Worm (Caenorhabditis elegans) whole organism, L2 larva: ENCODE data around the gene F08F1.9.
A peak's percentile ranks its signal among the peaks of the same experiment; 100 is the strongest.

Experiments
- C34F6.9 ChIP-seq: fragments of 150-350 bp; optimal IDR thresholded peaks from 2 replicates; lab custom pipeline; 2014; ENCODE audit warnings: missing biosample characterization, missing genetic modification characterization
- F13H6.1 ChIP-seq: sonication (generic microtip); optimal IDR thresholded peaks from 2 replicates; lab custom pipeline; 2016; ENCODE audit warnings: missing genetic modification characterization, missing compliant biosample characterization
- R02D3.7 ChIP-seq: fragments of 150-350 bp; optimal IDR thresholded peaks from 2 replicates; lab custom pipeline; 2014; ENCODE audit warnings: missing biosample characterization, missing genetic modification characterization
- Y55F3AM.14 ChIP-seq: fragments of 200-800 bp; sonication (Bioruptor generic); optimal IDR thresholded peaks from 2 replicates; lab custom pipeline; 2018; ENCODE audit warnings: mild to moderate bottlenecking, missing genetic modification characterization, missing compliant biosample characterization
- ZK546.5 ChIP-seq: sonication (generic microtip); optimal IDR thresholded peaks from 2 replicates; lab custom pipeline; 2017; ENCODE audit warnings: missing biosample characterization, missing genetic modification characterization
- alr-1 ChIP-seq: fragments of 150-350 bp; optimal IDR thresholded peaks from 2 replicates; lab custom pipeline; 2014; ENCODE audit warnings: missing biosample characterization, missing genetic modification characterization
- ama-1 ChIP-seq: fragments of 150-350 bp; optimal IDR thresholded peaks from 2 replicates; lab custom pipeline; 2018; ENCODE audit warnings: inconsistent platforms
- blmp-1 ChIP-seq: sonication (generic microtip); optimal IDR thresholded peaks from 2 replicates; lab custom pipeline; 2017; ENCODE audit warnings: missing genetic modification characterization, mild to moderate bottlenecking, missing compliant biosample characterization, antibody characterized with exemption, moderate library complexity; ENCODE audit not compliant: insufficient read depth
- ceh-16 ChIP-seq: fragments of 150-350 bp; optimal IDR thresholded peaks from 2 replicates; lab custom pipeline; 2014; ENCODE audit warnings: missing biosample characterization, missing genetic modification characterization
- ceh-82 ChIP-seq: fragments of 150-350 bp; optimal IDR thresholded peaks from 2 replicates; lab custom pipeline; 2014; ENCODE audit warnings: missing biosample characterization, missing genetic modification characterization
- crh-2 ChIP-seq: sonication (generic microtip); optimal IDR thresholded peaks from 2 replicates; lab custom pipeline; 2017; ENCODE audit warnings: missing biosample characterization, missing genetic modification characterization
- dmd-4 ChIP-seq: sonication (generic microtip); optimal IDR thresholded peaks from 2 replicates; lab custom pipeline; 2017; ENCODE audit warnings: missing biosample characterization, missing genetic modification characterization
- egl-27 ChIP-seq: sonication (generic microtip); optimal IDR thresholded peaks from 3 replicates; lab custom pipeline; 2017; ENCODE audit warnings: missing biosample characterization, missing genetic modification reagents, missing genetic modification characterization
- elt-1 ChIP-seq: fragments of 150-350 bp; optimal IDR thresholded peaks from 2 replicates; lab custom pipeline; 2014; ENCODE audit warnings: missing biosample characterization, missing genetic modification characterization
- elt-3 ChIP-seq: sonication (generic microtip); optimal IDR thresholded peaks from 2 replicates; lab custom pipeline; 2017; ENCODE audit warnings: missing biosample characterization, missing genetic modification characterization
- fos-1 ChIP-seq: fragments of 150-350 bp; optimal IDR thresholded peaks from 2 replicates; lab custom pipeline; 2014; ENCODE audit warnings: missing biosample characterization, missing genetic modification characterization
- gmeb-1 ChIP-seq: fragments of 150-350 bp; optimal IDR thresholded peaks from 2 replicates; lab custom pipeline; 2014; ENCODE audit warnings: missing biosample characterization, missing genetic modification characterization
- lin-11 ChIP-seq: fragments of 150-350 bp; sonication (generic microtip); optimal IDR thresholded peaks from 2 replicates; lab custom pipeline; 2014; ENCODE audit warnings: missing biosample characterization, missing genetic modification characterization, inconsistent platforms, mixed read lengths
- lin-13 ChIP-seq: fragments of 150-350 bp; optimal IDR thresholded peaks from 2 replicates; lab custom pipeline; 2014; ENCODE audit warnings: missing biosample characterization, missing genetic modification reagents, missing genetic modification characterization
- lin-39 ChIP-seq: fragments of 150-350 bp; optimal IDR thresholded peaks from 2 replicates; lab custom pipeline; 2014; ENCODE audit warnings: missing biosample characterization, missing genetic modification reagents, missing genetic modification characterization
- lsy-2 ChIP-seq, 2 experiments: fragments of 150-350 bp in 1 of 2; sonication (generic microtip) in 1 of 2; optimal IDR thresholded peaks; 2 replicates each; lab custom pipeline; 2014 to 2017; ENCODE audit warnings: missing biosample characterization in 2 of 2, missing genetic modification characterization in 2 of 2
- mab-5 ChIP-seq: fragments of 150-350 bp; optimal IDR thresholded peaks from 2 replicates; lab custom pipeline; 2014; ENCODE audit warnings: missing biosample characterization, missing genetic modification characterization
- mbf-1 ChIP-seq: sonication (generic microtip); optimal IDR thresholded peaks from 2 replicates; lab custom pipeline; 2017; ENCODE audit warnings: missing biosample characterization, missing genetic modification characterization
- mdl-1 ChIP-seq, 2 experiments: fragments of 150-350 bp in 1 of 2; sonication (generic microtip) in 1 of 2; optimal IDR thresholded peaks; 2 replicates each; lab custom pipeline; 2017; ENCODE audit warnings: missing biosample characterization in 2 of 2, missing genetic modification characterization in 2 of 2
- nhr-10 ChIP-seq: sonication (generic microtip); optimal IDR thresholded peaks from 2 replicates; lab custom pipeline; 2017; ENCODE audit warnings: missing biosample characterization, missing genetic modification characterization
- nhr-11 ChIP-seq: fragments of 150-350 bp; optimal IDR thresholded peaks from 2 replicates; lab custom pipeline; 2014; ENCODE audit warnings: missing biosample characterization, missing genetic modification characterization
- nhr-12 ChIP-seq: fragments of 150-350 bp; optimal IDR thresholded peaks from 2 replicates; lab custom pipeline; 2014; ENCODE audit warnings: missing biosample characterization, missing genetic modification characterization
- nhr-129 ChIP-seq: fragments of 150-350 bp; optimal IDR thresholded peaks from 2 replicates; lab custom pipeline; 2014; ENCODE audit warnings: missing biosample characterization, missing genetic modification characterization
- nhr-21 ChIP-seq: fragments of 150-350 bp; optimal IDR thresholded peaks from 2 replicates; lab custom pipeline; 2014; ENCODE audit warnings: missing biosample characterization, missing genetic modification characterization
- nhr-23 ChIP-seq: fragments of 150-350 bp; optimal IDR thresholded peaks from 2 replicates; lab custom pipeline; 2014; ENCODE audit warnings: missing biosample characterization, missing genetic modification reagents, missing genetic modification characterization
- nhr-25 ChIP-seq: fragments of 150-350 bp; sonication (generic microtip); optimal IDR thresholded peaks from 3 replicates; lab custom pipeline; 2014; ENCODE audit warnings: missing biosample characterization, missing genetic modification characterization
- nhr-6 ChIP-seq: fragments of 150-350 bp; optimal IDR thresholded peaks from 2 replicates; lab custom pipeline; 2014; ENCODE audit warnings: missing biosample characterization, missing genetic modification characterization
- nhr-77 ChIP-seq: fragments of 150-350 bp; optimal IDR thresholded peaks from 2 replicates; lab custom pipeline; 2014; ENCODE audit warnings: missing biosample characterization, missing genetic modification characterization
- peb-1 ChIP-seq: fragments of 150-350 bp; optimal IDR thresholded peaks from 2 replicates; lab custom pipeline; 2014; ENCODE audit warnings: missing biosample characterization, missing genetic modification characterization
- skn-1 ChIP-seq: sonication (generic microtip); optimal IDR thresholded peaks from 2 replicates; lab custom pipeline; 2017; ENCODE audit warnings: missing biosample characterization, missing genetic modification characterization
- sma-3 ChIP-seq: sonication (generic microtip); optimal IDR thresholded peaks from 2 replicates; lab custom pipeline; 2016; ENCODE audit warnings: missing genetic modification reagents, missing genetic modification characterization, missing compliant biosample characterization
- sma-9 ChIP-seq, 2 experiments: fragments of 150-350 bp in 1 of 2; sonication (generic microtip) in 1 of 2; optimal IDR thresholded peaks; 2 replicates each; lab custom pipeline; 2014 to 2016; ENCODE audit warnings: missing genetic modification characterization in 2 of 2, mild to moderate bottlenecking in 1 of 2, missing biosample characterization in 1 of 2, missing compliant biosample characterization in 1 of 2, missing genetic modification reagents in 1 of 2, moderate library complexity in 1 of 2
- snpc-4 ChIP-seq: fragments of 150-350 bp; optimal IDR thresholded peaks from 2 replicates; lab custom pipeline; 2014; ENCODE audit warnings: missing biosample characterization, missing genetic modification characterization
- unc-39 ChIP-seq: fragments of 150-350 bp; optimal IDR thresholded peaks from 2 replicates; lab custom pipeline; 2014; ENCODE audit warnings: missing biosample characterization, missing genetic modification characterization
- unc-55 ChIP-seq: fragments of 150-350 bp; sonication (generic microtip); optimal IDR thresholded peaks from 3 replicates; lab custom pipeline; 2014; ENCODE audit warnings: missing biosample characterization, missing genetic modification reagents, missing genetic modification characterization
- unc-62 ChIP-seq: fragments of 150-350 bp; optimal IDR thresholded peaks from 2 replicates; lab custom pipeline; 2014; ENCODE audit warnings: missing biosample characterization, missing genetic modification reagents, missing genetic modification characterization
- zag-1 ChIP-seq: fragments of 150-350 bp; optimal IDR thresholded peaks from 2 replicates; lab custom pipeline; 2014; ENCODE audit warnings: missing biosample characterization, missing genetic modification characterization
- ztf-1 ChIP-seq: fragments of 200-800 bp; sonication (Bioruptor generic); conservative IDR thresholded peaks from 2 replicates; pipeline ENCODE4 v1.3.6; 2022; ENCODE audit warnings: missing genetic modification characterization, missing compliant biosample characterization
- ztf-11 ChIP-seq: sonication (generic microtip); optimal IDR thresholded peaks from 2 replicates; lab custom pipeline; 2017; ENCODE audit warnings: missing biosample characterization, missing genetic modification characterization
- ztf-4 ChIP-seq: fragments of 150-350 bp; optimal IDR thresholded peaks from 2 replicates; lab custom pipeline; 2014; ENCODE audit warnings: missing biosample characterization, missing genetic modification characterization

Gene F08F1.9

ce11 chrX:8408267-8408666 lies 2.4 kb downstream of the F08F1.9 start, which contains the start of gene sulp-3:
Gene sulp-3 (minus strand): TSS chrX:8408367.
- no peak for TF ChIP-seq alr-1 (tag; lab: Kevin White, UChicago)
- TF ChIP-seq sma-3 (GFP tag; lab: Kevin White, UChicago): no peak
- TF ChIP-seq mdl-1 (tag; optimal IDR thresholded peaks at IDR 0.05; lab: Kevin White, UChicago): no peak
- TF ChIP-seq zag-1 (tag; lab: Kevin White, UChicago): no peak
- TF ChIP-seq, all 48 proteins: peak for 0

DNA sequence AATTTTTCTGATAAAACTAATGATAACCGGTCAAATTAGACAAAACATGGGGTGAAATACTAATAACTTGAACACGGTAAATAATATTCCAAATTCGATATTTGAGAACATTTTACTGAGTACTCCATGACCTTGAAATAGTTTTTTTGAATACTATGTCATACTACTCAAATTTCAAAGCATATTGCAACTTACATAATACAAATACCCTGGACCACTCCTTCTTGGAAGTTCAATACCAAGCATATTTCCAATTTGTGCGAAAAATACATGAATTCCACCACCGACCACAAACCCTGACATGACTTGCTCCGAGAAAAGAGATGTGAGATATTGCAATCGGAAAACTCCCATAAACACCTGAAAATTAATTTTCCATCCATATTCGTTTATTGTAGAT lies 3.8 kb downstream of the F08F1.9 start:
- no peak for TF ChIP-seq Y55F3AM.14 (GFP tag; lab: Kevin White, UChicago)
- no peak for TF ChIP-seq unc-55 (GFP tag; lab: Kevin White, UChicago)
- TF ChIP-seq ztf-4: no peak
- no peak for TF ChIP-seq sma-9 (GFP tag; optimal IDR thresholded peaks at IDR 0.05; lab: Kevin White, UChicago)
- TF ChIP-seq sma-9 (tag; optimal IDR thresholded peaks at IDR 0.05; lab: Kevin White, UChicago): no peak
- TF ChIP-seq elt-3 (tag; lab: Kevin White, UChicago): no peak
- TF ChIP-seq mbf-1 (tag; lab: Kevin White, UChicago): no peak
- no peak for TF ChIP-seq ama-1 (lab: Kevin White, UChicago)
- no peak for TF ChIP-seq nhr-129 (tag; lab: Kevin White, UChicago)
- TF ChIP-seq nhr-10 (tag; lab: Kevin White, UChicago): no peak
- TF ChIP-seq lin-13 (GFP tag; lab: Kevin White, UChicago): no peak
- TF ChIP-seq C34F6.9 (tag; lab: Kevin White, UChicago): no peak
- no peak for TF ChIP-seq nhr-77 (tag; lab: Kevin White, UChicago)
- no peak for TF ChIP-seq nhr-21 (tag; lab: Kevin White, UChicago)
- no peak for TF ChIP-seq nhr-12 (tag; lab: Kevin White, UChicago)

DNA sequence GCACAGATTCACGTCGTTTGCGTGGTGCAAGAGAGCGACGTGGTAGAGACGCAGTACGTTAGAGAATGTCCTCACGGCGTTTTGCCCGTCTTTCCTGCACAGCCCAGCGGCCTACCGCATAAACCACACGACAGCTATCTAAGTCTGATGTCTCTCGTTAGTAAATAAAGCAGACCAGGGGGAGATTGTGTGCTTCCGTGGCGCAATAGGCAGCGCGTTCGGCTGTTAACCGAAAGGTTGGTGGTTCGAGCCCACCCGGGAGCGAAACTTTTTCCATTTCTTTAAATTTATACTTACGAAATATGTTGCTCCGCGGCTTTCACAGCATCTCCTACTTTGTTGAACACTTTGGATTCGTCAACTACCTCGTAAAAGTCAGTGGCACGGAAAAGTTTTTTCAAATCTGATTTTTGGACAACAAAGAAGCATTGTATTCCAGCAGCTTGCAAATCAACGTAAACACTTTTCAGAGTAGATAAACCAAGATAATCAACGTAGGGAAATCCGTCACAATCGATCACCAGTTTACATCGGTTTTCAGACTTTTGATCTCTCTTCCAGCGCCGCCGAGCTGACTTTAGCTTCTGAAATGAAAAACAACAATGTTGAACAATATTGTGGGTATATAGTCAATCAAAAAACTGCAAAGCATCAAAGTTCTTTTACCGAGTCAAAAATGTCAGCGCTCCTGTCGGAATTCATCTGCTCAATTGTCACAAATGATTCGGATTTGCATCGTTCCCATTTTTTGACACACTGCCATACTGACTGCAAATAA lies 6.2 kb downstream of the F08F1.9 start:
- peak; percentile 10 for TF ChIP-seq ceh-82 (tag; lab: Kevin White, UChicago)
- TF ChIP-seq dmd-4: no peak
- TF ChIP-seq nhr-21 (tag; lab: Kevin White, UChicago): peak; percentile 89
- TF ChIP-seq mab-5 (tag; lab: Kevin White, UChicago): peak; percentile 71
- peak; percentile 83 for TF ChIP-seq egl-27 (tag; lab: Kevin White, UChicago)
- TF ChIP-seq nhr-12 (tag; lab: Kevin White, UChicago): peak; percentile 32
- TF ChIP-seq mbf-1 (tag; lab: Kevin White, UChicago): no peak
- TF ChIP-seq fos-1 (tag; lab: Kevin White, UChicago): peak; percentile 76
- TF ChIP-seq ZK546.5: no peak
- TF ChIP-seq zag-1 (tag; lab: Kevin White, UChicago): peak; percentile 37
- TF ChIP-seq unc-39 (tag; lab: Kevin White, UChicago): no peak
- no peak for TF ChIP-seq lin-39 (tag; lab: Kevin White, UChicago)
- no peak for TF ChIP-seq ama-1 (lab: Kevin White, UChicago)
- peak; percentile 67 for TF ChIP-seq blmp-1 (tag; lab: Kevin White, UChicago)
- TF ChIP-seq peb-1: no peak
- TF ChIP-seq nhr-23 (tag; lab: Kevin White, UChicago): no peak
- TF ChIP-seq sma-9 (GFP tag; optimal IDR thresholded peaks at IDR 0.05; lab: Kevin White, UChicago): peak; percentile 93
- no peak for TF ChIP-seq sma-9 (tag; optimal IDR thresholded peaks at IDR 0.05; lab: Kevin White, UChicago)
- TF ChIP-seq gmeb-1 (tag; lab: Kevin White, UChicago): peak; percentile 81
- TF ChIP-seq lsy-2 (tag; optimal IDR thresholded peaks at IDR 0.05; lab: Kevin White, UChicago): peak; percentile 74 to 78
- no peak for TF ChIP-seq nhr-11 (tag; lab: Kevin White, UChicago)
- TF ChIP-seq unc-55 (GFP tag; lab: Kevin White, UChicago): peak; percentile 83
- no peak for TF ChIP-seq elt-1
- peak; percentile 56 for TF ChIP-seq ztf-11 (tag; lab: Kevin White, UChicago)
- TF ChIP-seq nhr-10 (tag; lab: Kevin White, UChicago): peak; percentile 26
- TF ChIP-seq unc-62 (GFP tag; lab: Kevin White, UChicago): peak; percentile 16
- TF ChIP-seq elt-3 (tag; lab: Kevin White, UChicago): no peak
- TF ChIP-seq C34F6.9 (tag; lab: Kevin White, UChicago): peak; percentile 87
- peak; percentile 51 for TF ChIP-seq ceh-16
- TF ChIP-seq lin-13 (GFP tag; lab: Kevin White, UChicago): peak; percentile 88
- TF ChIP-seq snpc-4 (tag; lab: Kevin White, UChicago): peak; percentile 16
- TF ChIP-seq nhr-129 (tag; lab: Kevin White, UChicago): peak; percentile 95
- TF ChIP-seq nhr-77 (tag; lab: Kevin White, UChicago): no peak
- peak; percentile 92 for TF ChIP-seq lin-11 (tag; lab: Kevin White, UChicago)
- peak; percentile 93 for TF ChIP-seq nhr-6 (tag; lab: Kevin White, UChicago)
- peak; percentile 92 for TF ChIP-seq Y55F3AM.14 (GFP tag; lab: Kevin White, UChicago)
- peak; percentile 64 to 83 for TF ChIP-seq mdl-1 (tag; optimal IDR thresholded peaks at IDR 0.05; lab: Kevin White, UChicago)
- TF ChIP-seq R02D3.7 (tag; lab: Kevin White, UChicago): no peak
- TF ChIP-seq ztf-1: no peak
- peak; percentile 85 for TF ChIP-seq nhr-25 (tag; lab: Kevin White, UChicago)
- TF ChIP-seq sma-3 (GFP tag; lab: Kevin White, UChicago): peak; percentile 88
- peak; percentile 92 for TF ChIP-seq crh-2
- no peak for TF ChIP-seq skn-1
- peak; percentile 96 for TF ChIP-seq F13H6.1 (tag; lab: Kevin White, UChicago)
- TF ChIP-seq ztf-4: peak; percentile 61
